5 worm cellular contexts compared by ENCODE assay signal in the genomic region with DNA sequence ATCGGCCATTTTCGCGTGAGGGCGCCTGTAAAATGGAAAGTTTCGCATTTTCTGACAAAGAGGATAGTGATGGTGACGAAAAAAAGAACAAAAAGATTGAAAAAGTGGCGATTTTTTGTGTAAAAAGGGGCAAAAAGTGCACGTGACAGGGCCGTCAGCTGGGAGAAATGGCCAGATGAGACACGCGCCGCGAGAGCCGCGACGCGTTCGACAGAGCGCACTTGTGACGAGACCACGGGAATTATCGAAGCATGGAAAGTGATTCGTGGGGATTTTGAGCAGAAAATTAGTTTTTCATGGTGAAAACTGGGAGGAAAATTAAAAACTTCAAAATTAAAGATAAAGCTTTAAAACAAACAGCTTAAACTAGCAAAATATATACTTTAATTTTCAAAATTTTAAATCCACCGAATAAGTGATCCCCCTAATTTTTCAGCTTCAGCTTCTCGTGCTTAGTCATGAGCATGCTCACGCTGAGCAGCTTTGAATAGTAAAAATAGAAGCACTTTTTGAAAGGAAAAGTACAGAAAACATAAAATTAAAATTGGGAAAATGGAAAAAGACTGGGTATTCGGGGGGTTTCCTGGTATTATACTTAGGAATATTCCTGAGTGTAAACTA.
A peak's percentile ranks its signal among the peaks of the same experiment; 100 is the strongest.
TF ChIP-seq lines count a peak whose summit lies in the region.

Gene W03C9.5 (minus strand): TSS at position 38 of the 621 bp plus-strand sequence.

TF ChIP-seq in whole organism, L1 larva, 84 proteins besides CTCF, POLR2A, EP300 and RAD21 (continues in another document):
- TF ChIP-seq lsy-2 (tag; optimal IDR thresholded peaks at IDR 0.05; lab: Kevin White, UChicago) (peak; percentile 92 to 96), nhr-84 (tag; optimal IDR thresholded peaks at IDR 0.05; lab: Kevin White, UChicago) (peak; percentile 51), mdl-1 (tag; optimal IDR thresholded peaks at IDR 0.05; lab: Kevin White, UChicago) (peak in 1 of 2 experiments; percentile 98), fkh-10 (GFP tag; optimal IDR thresholded peaks at IDR 0.05; lab: Kevin White, UChicago) (peak; percentile 58), zip-4 (GFP tag; optimal IDR thresholded peaks at IDR 0.05; lab: Kevin White, UChicago) (peak; percentile 38), snpc-4 (tag; optimal IDR thresholded peaks at IDR 0.05; lab: Kevin White, UChicago) (peak; percentile 82), mep-1 (tag; optimal IDR thresholded peaks at IDR 0.05; lab: Kevin White, UChicago) (peak; percentile 95), nhr-85 (tag; lab: Kevin White, UChicago) (peak; percentile 89), fkh-4 (tag; optimal IDR thresholded peaks at IDR 0.05; lab: Kevin White, UChicago; ENCODE audit: borderline replicate concordance) (peak; percentile 46), lin-14 (GFP tag; optimal IDR thresholded peaks at IDR 0.05; lab: Kevin White, UChicago) (peak; percentile 97), egl-27 (tag; optimal IDR thresholded peaks at IDR 0.05; lab: Kevin White, UChicago) (peak; percentile 3 to 31), pqm-1 (tag; optimal IDR thresholded peaks at IDR 0.05; lab: Kevin White, UChicago) (no peak), aha-1 (tag; optimal IDR thresholded peaks at IDR 0.05; lab: Kevin White, UChicago) (peak; percentile 17), elt-2 (tag; optimal IDR thresholded peaks at IDR 0.05; lab: Kevin White, UChicago) (peak; percentile 78), ceh-88 (GFP tag; IDR thresholded peaks at IDR 0.05; lab: Robert Waterston, UW) (peak; percentile 93), pag-3 (tag; optimal IDR thresholded peaks at IDR 0.05; lab: Kevin White, UChicago; ENCODE audit: borderline replicate concordance, insufficient read depth) (peak; percentile 70)

TF ChIP-seq in whole organism, L3 larva, 47 proteins besides CTCF, POLR2A, EP300 and RAD21 (continues in another document):
- TF ChIP-seq ceh-16 (tag; optimal IDR thresholded peaks at IDR 0.05; lab: Kevin White, UChicago) = no peak
- TF ChIP-seq sea-2 (GFP tag; optimal IDR thresholded peaks at IDR 0.05; lab: Kevin White, UChicago) = no peak
- TF ChIP-seq fos-1 (tag; optimal IDR thresholded peaks at IDR 0.05; lab: Kevin White, UChicago) = peak; percentile 22
- no peak for TF ChIP-seq daf-12 (tag; optimal IDR thresholded peaks at IDR 0.05; lab: Kevin White, UChicago)
- TF ChIP-seq jun-1 (tag; optimal IDR thresholded peaks at IDR 0.05; lab: Kevin White, UChicago) = peak; percentile 93
- TF ChIP-seq ceh-82 (tag; optimal IDR thresholded peaks at IDR 0.05; lab: Kevin White, UChicago) = peak; percentile 17
- peak; percentile 97 for TF ChIP-seq nhr-25 (tag; optimal IDR thresholded peaks at IDR 0.05; lab: Kevin White, UChicago)
- TF ChIP-seq ama-1 (optimal IDR thresholded peaks at IDR 0.05; lab: Kevin White, UChicago) = peak; percentile 55
- TF ChIP-seq mdl-1 (tag; optimal IDR thresholded peaks at IDR 0.05; lab: Kevin White, UChicago) = peak; percentile 79
- TF ChIP-seq ztf-11 (tag; optimal IDR thresholded peaks at IDR 0.05; lab: Kevin White, UChicago) = no peak
- TF ChIP-seq mml-1 (tag; optimal IDR thresholded peaks at IDR 0.05; lab: Kevin White, UChicago) = no peak
- peak; percentile 71 for TF ChIP-seq unc-62 (GFP tag; optimal IDR thresholded peaks at IDR 0.05; lab: Kevin White, UChicago)
- TF ChIP-seq ztf-4 (tag; optimal IDR thresholded peaks at IDR 0.05; lab: Kevin White, UChicago) = no peak
- peak; percentile 87 for TF ChIP-seq fkh-10 (GFP tag; optimal IDR thresholded peaks at IDR 0.05; lab: Kevin White, UChicago)
- TF ChIP-seq nhr-43 (tag; optimal IDR thresholded peaks at IDR 0.05; lab: Kevin White, UChicago; ENCODE audit: poor library complexity, severe bottlenecking) = peak; percentile 77
- peak; percentile 36 for TF ChIP-seq nhr-76 (tag; optimal IDR thresholded peaks at IDR 0.05; lab: Kevin White, UChicago)
- no peak for TF ChIP-seq nhr-237 (tag; optimal IDR thresholded peaks at IDR 0.05; lab: Kevin White, UChicago)

TF ChIP-seq in whole organism, early embryonic, 17 proteins besides CTCF, POLR2A, EP300 and RAD21:
- TF ChIP-seq F13C5.2 (tag; optimal IDR thresholded peaks at IDR 0.05; lab: Kevin White, UChicago) (peak; percentile 79), pes-1 (GFP tag; IDR thresholded peaks at IDR 0.05; lab: Robert Waterston, UW) (peak; percentile 82), flt-1 (GFP tag; IDR thresholded peaks at IDR 0.05; lab: Robert Waterston, UW) (peak; percentile 53), B0310.2 (tag; optimal IDR thresholded peaks at IDR 0.05; lab: Kevin White, UChicago) (peak; percentile 71), hmbx-1 (tag; optimal IDR thresholded peaks at IDR 0.05; lab: Kevin White, UChicago) (peak; percentile 36), tra-4 (tag; optimal IDR thresholded peaks at IDR 0.05; lab: Kevin White, UChicago) (peak; percentile 62), hmg-4 (GFP tag; optimal IDR thresholded peaks at IDR 0.05; lab: Kevin White, UChicago) (peak; percentile 85), aly-1 (tag; optimal IDR thresholded peaks at IDR 0.05; lab: Kevin White, UChicago) (peak; percentile 35), hnd-1 (tag; optimal IDR thresholded peaks at IDR 0.05; lab: Kevin White, UChicago) (peak; percentile 54), ceh-36 (tag; optimal IDR thresholded peaks at IDR 0.05; lab: Kevin White, UChicago) (no peak), sea-1 (GFP tag; conservative IDR thresholded peaks at IDR 0.05; lab: Robert Waterston, UW) (peak; percentile 69), scrt-1 (GFP tag; IDR thresholded peaks at IDR 0.05; lab: Robert Waterston, UW) (peak; percentile 59; the same call in 1 of the 2 replicates), tbx-37 (GFP tag; conservative IDR thresholded peaks at IDR 0.05; lab: Robert Waterston, UW) (peak; percentile 62; the same call in 1 of the 2 replicates), ets-7 (tag; optimal IDR thresholded peaks at IDR 0.05; lab: Kevin White, UChicago) (peak; percentile 78), ceh-13 (GFP tag; optimal IDR thresholded peaks at IDR 0.05; lab: Kevin White, UChicago) (peak; percentile 62), tbx-11 (GFP tag; IDR thresholded peaks at IDR 0.05; lab: Robert Waterston, UW) (0 out of 2 replicates have a peak, but pooled peaks have one; percentile 46), ama-1 (optimal IDR thresholded peaks at IDR 0.05; lab: Kevin White, UChicago) (no peak)

TF ChIP-seq in whole organism, midembryonic, 9 proteins besides CTCF, POLR2A, EP300 and RAD21:
- TF ChIP-seq flt-1 (GFP tag; IDR thresholded peaks at IDR 0.05; lab: Robert Waterston, UW) (peak; percentile 92), klf-2 (GFP tag; conservative IDR thresholded peaks at IDR 0.05; lab: Robert Waterston, UW) (peak; percentile 89), ref-1 (GFP tag; conservative IDR thresholded peaks at IDR 0.05; lab: Robert Waterston, UW) (peak; percentile 69), T22C8.4 (GFP tag; IDR thresholded peaks at IDR 0.05; lab: Robert Waterston, UW) (peak; percentile 54; the same call in 1 of the 2 replicates), cog-1 (tag; optimal IDR thresholded peaks at IDR 0.05; lab: Kevin White, UChicago) (peak; percentile 92), ztf-29 (GFP tag; IDR thresholded peaks at IDR 0.05; lab: Robert Waterston, UW) (no peak; the same call in 1 of the 2 replicates), med-1 (GFP tag; optimal IDR thresholded peaks at IDR 0.05; lab: Kevin White, UChicago; ENCODE audit: insufficient read depth) (peak; percentile 2), ztf-23 (GFP tag; IDR thresholded peaks at IDR 0.05; lab: Robert Waterston, UW) (peak; percentile 88), tab-1 (GFP tag; IDR thresholded peaks at IDR 0.05; lab: Robert Waterston, UW) (no peak)

TF ChIP-seq in whole organism, young adult, 124 proteins besides CTCF, POLR2A, EP300 and RAD21 (continues in another document):
- TF ChIP-seq F49E8.2 (tag; optimal IDR thresholded peaks at IDR 0.05; lab: Kevin White, UChicago; ENCODE audit: insufficient read depth) (peak; percentile 63), rec-8 (tag; optimal IDR thresholded peaks at IDR 0.05; lab: Kevin White, UChicago) (peak in 1 of 2 experiments; percentile 32), Y79H2A.3 (GFP tag; conservative IDR thresholded peaks at IDR 0.05; lab: Robert Waterston, UW) (peak; percentile 14; the same call in 1 of the 2 replicates), ztf-28 (GFP tag; IDR thresholded peaks at IDR 0.05; lab: Robert Waterston, UW) (peak; percentile 93), ekl-4 (GFP tag; IDR thresholded peaks at IDR 0.05; lab: Robert Waterston, UW) (peak; percentile 92), fkh-3 (tag; optimal IDR thresholded peaks at IDR 0.05; lab: Kevin White, UChicago) (no peak), mcd-1 (GFP tag; IDR thresholded peaks at IDR 0.05; lab: Robert Waterston, UW) (peak; percentile 98), lsy-27 (tag; optimal IDR thresholded peaks at IDR 0.05; lab: Kevin White, UChicago; ENCODE audit: borderline replicate concordance, insufficient read depth) (no peak), nhr-120 (GFP tag; IDR thresholded peaks at IDR 0.05; lab: Robert Waterston, UW) (no peak), nfyb-1 (GFP tag; IDR thresholded peaks at IDR 0.05; lab: Robert Waterston, UW) (peak; percentile 72), sea-2 (GFP tag; IDR thresholded peaks at IDR 0.05; lab: Robert Waterston, UW) (no peak), repo-1 (tag; optimal IDR thresholded peaks at IDR 0.05; lab: Kevin White, UChicago) (peak; percentile 46), B0019.2 (GFP tag; conservative IDR thresholded peaks at IDR 0.05; lab: Robert Waterston, UW) (peak; percentile 42; the same call in 1 of the 2 replicates), nhr-90 (tag; optimal IDR thresholded peaks at IDR 0.05; lab: Kevin White, UChicago) (peak; percentile 79), chd-7 (tag; optimal IDR thresholded peaks at IDR 0.05; lab: Kevin White, UChicago) (peak; percentile 66), rcor-1 (GFP tag; IDR thresholded peaks at IDR 0.05; lab: Robert Waterston, UW) (peak; percentile 78), die-1 (tag; optimal IDR thresholded peaks at IDR 0.05; lab: Kevin White, UChicago) (peak; percentile 38), ztf-3 (GFP tag; optimal IDR thresholded peaks at IDR 0.05; lab: Kevin White, UChicago) (peak; percentile 39), Y56A3A.18 (GFP tag; IDR thresholded peaks at IDR 0.05; lab: Robert Waterston, UW) (no peak), akir-1 (GFP tag; optimal IDR thresholded peaks at IDR 0.05; lab: Kevin White, UChicago) (peak; percentile 14), him-1 (tag; optimal IDR thresholded peaks at IDR 0.05; lab: Kevin White, UChicago) (no peak), hlh-12 (tag; optimal IDR thresholded peaks at IDR 0.05; lab: Kevin White, UChicago) (no peak), sdz-38 (tag; optimal IDR thresholded peaks at IDR 0.05; lab: Kevin White, UChicago) (no peak), madf-3 (GFP tag; IDR thresholded peaks at IDR 0.05; lab: Robert Waterston, UW) (peak; percentile 100), B0261.1 (tag; optimal IDR thresholded peaks at IDR 0.05; lab: Kevin White, UChicago) (peak; percentile 31), D2030.7 (GFP tag; IDR thresholded peaks at IDR 0.05; lab: Robert Waterston, UW) (peak; percentile 79), mel-28 (tag; optimal IDR thresholded peaks at IDR 0.05; lab: Kevin White, UChicago; ENCODE audit: borderline replicate concordance) (no peak), sptf-2 (GFP tag; optimal IDR thresholded peaks at IDR 0.05; lab: Kevin White, UChicago) (no peak), tlf-1 (GFP tag; optimal IDR thresholded peaks at IDR 0.05; lab: Kevin White, UChicago) (peak; percentile 76)

Comparison
In these comparisons a context has a peak if more than half of its experiments do, and no peak if none do; other contexts are left out.
1. Of the 8 proteins assayed by ChIP-seq in both whole organism, young adult and whole organism, L1 larva: peak only in whole organism, young adult: unc-62; only in whole organism, L1 larva: ama-1; in both: dpl-1, efl-1, lin-35, nhr-90, snpc-4 and unc-130; in neither: 0.